Fruit fly (Drosophila melanogaster) whole organism, embryonic: ENCODE measurements around the gene CG12301.

Experiments used
- Atf3 ChIP-seq: fragments of 200-800 bp; sonication (Bioruptor generic); optimal IDR thresholded peaks from 3 replicates; lab custom pipeline; 2016; ENCODE audit warnings: missing biosample characterization, missing genetic modification characterization
- CG11093 ChIP-seq: fragments of 200-800 bp; sonication (Bioruptor generic); IDR thresholded peaks from 3 replicates; pipeline ENCODE4 v1.3.6; 2022; ENCODE audit warnings: missing biosample characterization, missing genetic modification characterization
- CG11695 ChIP-seq: fragments of 200-800 bp; sonication (Bioruptor generic); IDR thresholded peaks from 3 replicates; pipeline ENCODE4 v1.3.6; 2022; ENCODE audit warnings: missing biosample characterization, missing genetic modification characterization
- CG12219 ChIP-seq: fragments of 200-800 bp; sonication (Bioruptor generic); optimal IDR thresholded peaks from 3 replicates; lab custom pipeline; 2018; ENCODE audit warnings: missing biosample characterization, mild to moderate bottlenecking, missing genetic modification characterization
- CG1233 ChIP-seq: fragments of 200-800 bp; sonication (Bioruptor generic); optimal IDR thresholded peaks from 4 replicates; lab custom pipeline; 2018; ENCODE audit warnings: missing biosample characterization, mild to moderate bottlenecking, missing genetic modification characterization
- CG12744 ChIP-seq: fragments of 200-800 bp; sonication (Bioruptor generic); optimal IDR thresholded peaks from 2 replicates; lab custom pipeline; 2016; ENCODE audit warnings: missing biosample characterization, missing genetic modification characterization
- CG17829 ChIP-seq: fragments of 200-800 bp; optimal IDR thresholded peaks from 2 replicates; lab custom pipeline; 2019; ENCODE audit warnings: missing biosample characterization, mild to moderate bottlenecking, missing genetic modification characterization, moderate library complexity
- CG2712 ChIP-seq: fragments of 200-800 bp; optimal IDR thresholded peaks from 3 replicates; lab custom pipeline; 2019; ENCODE audit warnings: missing biosample characterization, mild to moderate bottlenecking, missing genetic modification characterization, moderate library complexity
- CG30403 ChIP-seq: fragments of 200-800 bp; sonication (Bioruptor generic); optimal IDR thresholded peaks from 3 replicates; lab custom pipeline; 2016; ENCODE audit warnings: missing biosample characterization, missing genetic modification characterization
- CG30431 ChIP-seq: fragments of 200-800 bp; sonication (Bioruptor generic); optimal IDR thresholded peaks from 2 replicates; lab custom pipeline; 2017; ENCODE audit warnings: missing biosample characterization, missing genetic modification characterization
- CG34224 ChIP-seq: fragments of 200-800 bp; sonication (Bioruptor generic); IDR thresholded peaks from 3 replicates; pipeline ENCODE4 v1.3.6; 2022; ENCODE audit warnings: missing biosample characterization, missing genetic modification characterization; ENCODE audit not compliant: partially characterized antibody
- CG4404 ChIP-seq: fragments of 200-800 bp; sonication (Bioruptor generic); IDR thresholded peaks from 2 replicates; pipeline ENCODE4 v1.3.6; 2022; ENCODE audit warnings: missing biosample characterization, missing genetic modification characterization
- CG4617 ChIP-seq: fragments of 200-800 bp; sonication (Bioruptor generic); optimal IDR thresholded peaks from 3 replicates; lab custom pipeline; 2016; ENCODE audit warnings: missing biosample characterization, missing genetic modification characterization, borderline replicate concordance
- CG7556 ChIP-seq: fragments of 200-800 bp; sonication (Bioruptor generic); optimal IDR thresholded peaks from 2 replicates; lab custom pipeline; 2017; ENCODE audit warnings: missing biosample characterization, mild to moderate bottlenecking, missing genetic modification characterization
- Camta ChIP-seq: fragments of 200-800 bp; sonication (Bioruptor generic); optimal IDR thresholded peaks from 2 replicates; lab custom pipeline; 2016; ENCODE audit warnings: missing biosample characterization, missing genetic modification characterization
- Deaf1 ChIP-seq: fragments of 200-800 bp; optimal IDR thresholded peaks from 3 replicates; lab custom pipeline; 2019; ENCODE audit warnings: missing biosample characterization, mild to moderate bottlenecking, missing genetic modification characterization, moderate library complexity
- Fer1 ChIP-seq: fragments of 200-800 bp; sonication (Bioruptor generic); optimal IDR thresholded peaks from 2 replicates; lab custom pipeline; 2017; ENCODE audit warnings: missing biosample characterization, mild to moderate bottlenecking, missing genetic modification characterization
- HLH4C ChIP-seq: fragments of 200-800 bp; sonication (Bioruptor generic); IDR thresholded peaks from 3 replicates; pipeline ENCODE4 v1.3.6; 2022; ENCODE audit warnings: missing biosample characterization, missing genetic modification characterization; ENCODE audit not compliant: partially characterized antibody
- HmgD ChIP-seq: fragments of 200-800 bp; sonication (Bioruptor generic); optimal IDR thresholded peaks from 3 replicates; lab custom pipeline; 2016; ENCODE audit warnings: missing biosample characterization, missing genetic modification characterization
- Hr51 ChIP-seq, 2 experiments: fragments of 200-800 bp; sonication (Bioruptor generic); optimal IDR thresholded peaks; 2 replicates in 1 of 2; 3 replicates in 1 of 2; lab custom pipeline; 2016 to 2018; ENCODE audit warnings: missing biosample characterization in 2 of 2, missing genetic modification characterization in 2 of 2, mild to moderate bottlenecking in 1 of 2, moderate library complexity in 1 of 2
- MESR4 ChIP-seq: fragments of 200-800 bp; sonication (Bioruptor generic); optimal IDR thresholded peaks from 2 replicates; lab custom pipeline; 2018; ENCODE audit warnings: missing biosample characterization, mild to moderate bottlenecking, missing genetic modification characterization, moderate library complexity
- Myb ChIP-seq: fragments of 200-800 bp; sonication (Bioruptor generic); optimal IDR thresholded peaks from 2 replicates; lab custom pipeline; 2016; ENCODE audit warnings: missing biosample characterization, missing genetic modification characterization
- Side ChIP-seq: fragments of 200-800 bp; sonication (Bioruptor generic); optimal IDR thresholded peaks from 2 replicates; lab custom pipeline; 2016; ENCODE audit warnings: missing biosample characterization, missing genetic modification characterization
- Stat92E ChIP-seq, 3 experiments: fragments of >200 bp in 2 of 3; fragments of 200-800 bp in 1 of 3; sonication (Bioruptor generic) in 1 of 3; optimal IDR thresholded peaks; 2 replicates each; lab custom pipeline; 2017 to 2019; ENCODE audit warnings: missing biosample characterization in 3 of 3, missing genetic modification characterization in 3 of 3, mild to moderate bottlenecking in 1 of 3, moderate library complexity in 1 of 3
- TFAM ChIP-seq: fragments of 200-800 bp; sonication (Bioruptor generic); optimal IDR thresholded peaks from 2 replicates; lab custom pipeline; 2017; ENCODE audit warnings: missing biosample characterization, missing genetic modification characterization, inconsistent platforms
- ara ChIP-seq: fragments of 200-800 bp; sonication (Bioruptor generic); IDR thresholded peaks from 2 replicates; pipeline ENCODE4 v1.3.6; 2022; ENCODE audit warnings: missing biosample characterization, missing genetic modification characterization
- btn ChIP-seq: fragments of 200-800 bp; sonication (Bioruptor generic); optimal IDR thresholded peaks from 2 replicates; lab custom pipeline; 2016; ENCODE audit warnings: missing biosample characterization, missing genetic modification characterization
- emc ChIP-seq: fragments of 200-800 bp; sonication (Bioruptor generic); optimal IDR thresholded peaks from 2 replicates; lab custom pipeline; 2016; ENCODE audit warnings: missing biosample characterization, missing genetic modification characterization
- ewg ChIP-seq: fragments of 200-800 bp; sonication (Bioruptor generic); optimal IDR thresholded peaks from 3 replicates; lab custom pipeline; 2017; ENCODE audit warnings: mild to moderate bottlenecking, missing biosample characterization, missing genetic modification reagents, missing genetic modification characterization
- gfzf ChIP-seq: fragments of 200-800 bp; sonication (Bioruptor generic); optimal IDR thresholded peaks from 2 replicates; lab custom pipeline; 2016; ENCODE audit warnings: missing biosample characterization, mild to moderate bottlenecking, missing genetic modification characterization, moderate library complexity
- hbn ChIP-seq: fragments of 200-800 bp; sonication (Bioruptor generic); IDR thresholded peaks from 2 replicates; pipeline ENCODE4 v1.3.6; 2022; ENCODE audit warnings: missing biosample characterization, missing genetic modification characterization; ENCODE audit not compliant: partially characterized antibody
- hth ChIP-seq: fragments of >200 bp; optimal IDR thresholded peaks from 2 replicates; lab custom pipeline; 2017; ENCODE audit warnings: inconsistent platforms
- kni ChIP-seq: fragments of 200-800 bp; sonication (Bioruptor generic); optimal IDR thresholded peaks from 3 replicates; lab custom pipeline; 2017; ENCODE audit warnings: mild to moderate bottlenecking, missing biosample characterization, missing genetic modification reagents, missing genetic modification characterization
- p53 ChIP-seq: fragments of 200-800 bp; sonication (Bioruptor generic); optimal IDR thresholded peaks from 2 replicates; lab custom pipeline; 2016; ENCODE audit warnings: missing biosample characterization, missing genetic modification characterization
- pfk ChIP-seq: fragments of 200-800 bp; sonication (Bioruptor generic); optimal IDR thresholded peaks from 2 replicates; lab custom pipeline; 2018; ENCODE audit warnings: missing biosample characterization, mild to moderate bottlenecking, missing genetic modification characterization, moderate library complexity
- rib ChIP-seq: fragments of 200-800 bp; sonication (Bioruptor generic); IDR thresholded peaks from 2 replicates; pipeline ENCODE4 v1.3.6; 2022; ENCODE audit warnings: missing biosample characterization, missing genetic modification characterization
- scrt ChIP-seq: fragments of 200-800 bp; sonication (Bioruptor generic); optimal IDR thresholded peaks from 2 replicates; lab custom pipeline; 2018; ENCODE audit warnings: missing biosample characterization, mild to moderate bottlenecking, missing genetic modification characterization, moderate library complexity
- sqz ChIP-seq: fragments of 200-800 bp; sonication (Bioruptor generic); optimal IDR thresholded peaks from 3 replicates; lab custom pipeline; 2018; ENCODE audit warnings: missing biosample characterization, mild to moderate bottlenecking, missing genetic modification characterization
- stwl ChIP-seq: fragments of 200-800 bp; sonication (Bioruptor generic); optimal IDR thresholded peaks from 3 replicates; lab custom pipeline; 2018; ENCODE audit warnings: missing biosample characterization, mild to moderate bottlenecking, missing genetic modification characterization, moderate library complexity
- tio ChIP-seq: fragments of 200-800 bp; sonication (Bioruptor generic); optimal IDR thresholded peaks from 2 replicates; lab custom pipeline; 2017; ENCODE audit warnings: missing biosample characterization, missing genetic modification characterization, inconsistent platforms
- trh ChIP-seq: fragments of 200-800 bp; sonication (Bioruptor generic); optimal IDR thresholded peaks from 2 replicates; lab custom pipeline; 2016; ENCODE audit warnings: missing biosample characterization, missing genetic modification characterization
- tx ChIP-seq: fragments of 200-800 bp; sonication (Bioruptor generic); optimal IDR thresholded peaks from 2 replicates; lab custom pipeline; 2016; ENCODE audit warnings: missing biosample characterization, missing genetic modification characterization
- vfl ChIP-seq: fragments of 200-800 bp; sonication (Bioruptor generic); optimal IDR thresholded peaks from 2 replicates; lab custom pipeline; 2016; ENCODE audit warnings: missing biosample characterization, missing genetic modification characterization

CG12301 gene

dm6 chr3L:15610109-15610508 is 29.5 kb downstream of the CG12301 start, which contains the start of gene CG7650 (continued):
- TF ChIP-seq HLH4C (GFP tag; lab: Robert Waterston, UW) (peak; percentile 84), CG4617 (peak; percentile 91), HmgD (GFP tag; lab: Kevin White, UChicago) (no peak), hth (lab: Kevin White, UChicago) (no peak), CG12219 (GFP tag; lab: Kevin White, UChicago) (no peak), MESR4 (GFP tag; lab: Kevin White, UChicago) (peak; percentile 87), gfzf (GFP tag; lab: Kevin White, UChicago) (peak; percentile 66), CG34224 (GFP tag; lab: Robert Waterston, UW) (peak; percentile 94), btn (GFP tag; lab: Kevin White, UChicago) (no peak), CG1233 (no peak), Fer1 (GFP tag; lab: Kevin White, UChicago) (peak; percentile 16), CG17829 (tag; lab: Kevin White, UChicago) (peak; percentile 34), Stat92E (GFP tag; optimal IDR thresholded peaks at IDR 0.05; lab: Kevin White, UChicago) (peak in 1 of 3 experiments; percentile 65), TFAM (GFP tag; lab: Kevin White, UChicago) (no peak), CG2712 (tag; lab: Kevin White, UChicago) (peak; percentile 22), CG30403 (GFP tag; lab: Kevin White, UChicago) (no peak), Atf3 (GFP tag; lab: Kevin White, UChicago) (no peak), ewg (GFP tag; lab: Kevin White, UChicago) (no peak), Myb (GFP tag; lab: Kevin White, UChicago) (peak; percentile 28), stwl (peak; percentile 72), hbn (GFP tag; lab: Robert Waterston, UW) (peak; percentile 97), sqz (GFP tag; lab: Kevin White, UChicago) (no peak), CG11093 (GFP tag; lab: Robert Waterston, UW) (no peak), p53 (GFP tag; lab: Kevin White, UChicago) (no peak), Side (GFP tag; lab: Kevin White, UChicago) (no peak)

- no peak for TF ChIP-seq kni
- no peak for TF ChIP-seq CG11695
- TF ChIP-seq Deaf1 (tag; lab: Kevin White, UChicago) = no peak
- no peak for TF ChIP-seq rib
- TF ChIP-seq tio (GFP tag; lab: Kevin White, UChicago) = no peak
- no peak for TF ChIP-seq CG7556 (GFP tag; lab: Kevin White, UChicago)
- TF ChIP-seq tx (GFP tag; lab: Kevin White, UChicago) = no peak
- no peak for TF ChIP-seq pfk (GFP tag; lab: Kevin White, UChicago)
- no peak for TF ChIP-seq emc (GFP tag; lab: Kevin White, UChicago)
- no peak for TF ChIP-seq vfl (GFP tag; lab: Kevin White, UChicago)
- no peak for TF ChIP-seq ara (GFP tag; lab: Robert Waterston, UW)
- TF ChIP-seq CG4404 (GFP tag; lab: Robert Waterston, UW) = no peak
- no peak for TF ChIP-seq scrt (GFP tag; lab: Kevin White, UChicago)
- no peak for TF ChIP-seq trh (GFP tag; lab: Kevin White, UChicago)
- no peak for TF ChIP-seq CG12744
- TF ChIP-seq Camta (GFP tag; lab: Kevin White, UChicago) = no peak
- TF ChIP-seq Hr51 (GFP tag; optimal IDR thresholded peaks at IDR 0.05; lab: Kevin White, UChicago) = no peak
- no peak for TF ChIP-seq CG30431 (GFP tag; lab: Kevin White, UChicago)
These were observed 32.1 kb downstream of the CG12301 start, which contains the start of gene CG13449 for dm6 chr3L:15612728-15613127. TSS of gene CG13449 (minus strand) at chr3L:15612828.
